Fruit fly (Drosophila melanogaster) whole organism, embryonic: Measurements from ENCODE around the gene CG3505.
A peak's percentile ranks its signal among the peaks of the same experiment; 100 is the strongest.

Experiments
- Ada2b ChIP-seq: fragments of 200-800 bp; sonication (Bioruptor generic); IDR thresholded peaks from 2 replicates; pipeline ENCODE4 v1.3.6; 2022; ENCODE audit warnings: missing biosample characterization, missing genetic modification characterization
- Asciz ChIP-seq: fragments of 200-800 bp; sonication (Bioruptor generic); optimal IDR thresholded peaks from 2 replicates; lab custom pipeline; 2017; ENCODE audit warnings: missing biosample characterization, mild to moderate bottlenecking, missing genetic modification characterization, missing genetic modification reagents
- Atf6 ChIP-seq: fragments of 200-800 bp; sonication (Bioruptor generic); IDR thresholded peaks from 2 replicates; pipeline ENCODE4 v1.3.6; 2022; ENCODE audit warnings: missing biosample characterization, missing genetic modification characterization
- Bgb ChIP-seq: fragments of 200-800 bp; sonication (Bioruptor generic); IDR thresholded peaks from 2 replicates; pipeline ENCODE4 v1.3.6; 2022; ENCODE audit warnings: missing biosample characterization, missing genetic modification characterization; ENCODE audit not compliant: partially characterized antibody
- CG10565 ChIP-seq: fragments of 200-800 bp; sonication (Bioruptor generic); optimal IDR thresholded peaks from 3 replicates; lab custom pipeline; 2016; ENCODE audit warnings: missing biosample characterization, mild to moderate bottlenecking, missing genetic modification characterization
- CG11093 ChIP-seq: fragments of 200-800 bp; sonication (Bioruptor generic); IDR thresholded peaks from 3 replicates; pipeline ENCODE4 v1.3.6; 2022; ENCODE audit warnings: missing biosample characterization, missing genetic modification characterization
- CG12769 ChIP-seq: fragments of 200-800 bp; sonication (Bioruptor generic); optimal IDR thresholded peaks from 2 replicates; lab custom pipeline; 2019; ENCODE audit warnings: missing biosample characterization, mild to moderate bottlenecking, missing genetic modification characterization, moderate library complexity
- CG12942 ChIP-seq: fragments of 200-800 bp; sonication (Bioruptor generic); optimal IDR thresholded peaks from 3 replicates; lab custom pipeline; 2016; ENCODE audit warnings: missing biosample characterization, missing genetic modification characterization
- CG13775 ChIP-seq: fragments of 200-800 bp; sonication (Bioruptor generic); optimal IDR thresholded peaks from 3 replicates; lab custom pipeline; 2017; ENCODE audit warnings: missing biosample characterization, mild to moderate bottlenecking, missing genetic modification characterization
- CG13894 ChIP-seq: fragments of 200-800 bp; sonication (Bioruptor generic); optimal IDR thresholded peaks from 3 replicates; lab custom pipeline; 2018; ENCODE audit warnings: missing biosample characterization, mild to moderate bottlenecking, missing genetic modification characterization, moderate library complexity
- CG15479 ChIP-seq: fragments of 200-800 bp; sonication (Bioruptor generic); optimal IDR thresholded peaks from 3 replicates; lab custom pipeline; 2019; ENCODE audit warnings: missing biosample characterization, mild to moderate bottlenecking, missing genetic modification characterization, moderate library complexity
- CG32532 ChIP-seq: fragments of 200-800 bp; sonication (Bioruptor generic); IDR thresholded peaks from 2 replicates; pipeline ENCODE4 v1.3.6; 2022; ENCODE audit warnings: missing biosample characterization, missing genetic modification characterization
- CG3281 ChIP-seq: fragments of 200-800 bp; sonication (Bioruptor generic); optimal IDR thresholded peaks from 3 replicates; lab custom pipeline; 2017; ENCODE audit warnings: missing biosample characterization, mild to moderate bottlenecking, missing genetic modification characterization
- CG3407 ChIP-seq: fragments of 200-800 bp; sonication (Bioruptor generic); optimal IDR thresholded peaks from 2 replicates; lab custom pipeline; 2018; ENCODE audit warnings: missing biosample characterization, mild to moderate bottlenecking, missing genetic modification characterization
- CG4282 ChIP-seq: fragments of 200-800 bp; sonication (Bioruptor generic); optimal IDR thresholded peaks from 2 replicates; lab custom pipeline; 2016; ENCODE audit warnings: missing biosample characterization, missing genetic modification characterization
- CG7357 ChIP-seq: fragments of 200-800 bp; sonication (Bioruptor generic); IDR thresholded peaks from 3 replicates; pipeline ENCODE4 v1.3.6; 2022; ENCODE audit warnings: missing biosample characterization, missing genetic modification characterization
- CG8290 ChIP-seq, 3 experiments: fragments of 200-800 bp; sonication (Bioruptor generic); optimal IDR thresholded peaks; 2 replicates each; lab custom pipeline; 2016 to 2019; ENCODE audit warnings: missing biosample characterization in 3 of 3, missing genetic modification characterization in 3 of 3, mild to moderate bottlenecking in 2 of 3, moderate library complexity in 1 of 3
- CG8944 ChIP-seq: fragments of 200-800 bp; sonication (Bioruptor generic); optimal IDR thresholded peaks from 3 replicates; lab custom pipeline; 2016; ENCODE audit warnings: missing biosample characterization, missing genetic modification characterization
- CG9932 ChIP-seq: fragments of 200-800 bp; sonication (Bioruptor generic); IDR thresholded peaks from 2 replicates; pipeline ENCODE4 v1.3.6; 2022; ENCODE audit warnings: missing biosample characterization, missing genetic modification characterization
- D ChIP-seq, 2 experiments: fragments of 200-800 bp in 1 of 2; fragments of >200 bp in 1 of 2; sonication (Bioruptor generic) in 1 of 2; optimal IDR thresholded peaks; 2 replicates in 1 of 2; 3 replicates in 1 of 2; lab custom pipeline; 2017; ENCODE audit warnings: mild to moderate bottlenecking in 1 of 2, missing biosample characterization in 1 of 2, missing genetic modification characterization in 1 of 2, missing genetic modification reagents in 1 of 2
- Deaf1 ChIP-seq: fragments of 200-800 bp; optimal IDR thresholded peaks from 3 replicates; lab custom pipeline; 2019; ENCODE audit warnings: missing biosample characterization, mild to moderate bottlenecking, missing genetic modification characterization, moderate library complexity
- Doc2 ChIP-seq: fragments of 200-800 bp; sonication (Bioruptor generic); IDR thresholded peaks from 2 replicates; pipeline ENCODE4 v1.3.6; 2022; ENCODE audit warnings: missing biosample characterization, missing genetic modification characterization
- Doc3 ChIP-seq: fragments of 200-800 bp; sonication (Bioruptor generic); IDR thresholded peaks from 3 replicates; pipeline ENCODE4 v1.3.6; 2022; ENCODE audit warnings: missing biosample characterization, missing genetic modification characterization; ENCODE audit not compliant: partially characterized antibody
- E2f1 ChIP-seq: fragments of 200-800 bp; sonication (Bioruptor generic); IDR thresholded peaks from 2 replicates; pipeline ENCODE4 v1.3.6; 2022; ENCODE audit warnings: missing biosample characterization, missing genetic modification characterization
- Fer2 ChIP-seq: fragments of 200-800 bp; sonication (Bioruptor generic); optimal IDR thresholded peaks from 2 replicates; lab custom pipeline; 2018; ENCODE audit warnings: missing biosample characterization, mild to moderate bottlenecking, missing genetic modification characterization, moderate library complexity
- Gsc ChIP-seq: fragments of 200-800 bp; sonication (Bioruptor generic); IDR thresholded peaks from 2 replicates; pipeline ENCODE4 v1.3.6; 2022; ENCODE audit warnings: missing biosample characterization, missing genetic modification characterization
- HLH4C ChIP-seq: fragments of 200-800 bp; sonication (Bioruptor generic); IDR thresholded peaks from 3 replicates; pipeline ENCODE4 v1.3.6; 2022; ENCODE audit warnings: missing biosample characterization, missing genetic modification characterization; ENCODE audit not compliant: partially characterized antibody
- Hr3 ChIP-seq: fragments of 200-800 bp; sonication (Bioruptor generic); optimal IDR thresholded peaks from 3 replicates; lab custom pipeline; 2016; ENCODE audit warnings: missing biosample characterization, missing genetic modification characterization
- Max ChIP-seq: fragments of 200-800 bp; sonication (Bioruptor generic); optimal IDR thresholded peaks from 2 replicates; lab custom pipeline; 2016; ENCODE audit warnings: missing biosample characterization, mild to moderate bottlenecking, missing genetic modification characterization
- Med ChIP-seq: fragments of 200-800 bp; sonication (Bioruptor generic); peaks from one replicate; lab custom pipeline; 2016; ENCODE audit warnings: missing biosample characterization, missing genetic modification characterization, mild to moderate bottlenecking, inconsistent platforms, moderate library complexity
- Ptx1 ChIP-seq: fragments of 200-800 bp; sonication (Bioruptor generic); IDR thresholded peaks from 2 replicates; pipeline ENCODE4 v1.3.6; 2022; ENCODE audit warnings: missing biosample characterization, missing genetic modification characterization
- Scr ChIP-seq: fragments of 200-800 bp; sonication (Bioruptor generic); IDR thresholded peaks from 2 replicates; pipeline ENCODE4 v1.3.6; 2022; ENCODE audit warnings: missing biosample characterization, missing genetic modification characterization; ENCODE audit not compliant: partially characterized antibody
- amos ChIP-seq: fragments of 200-800 bp; sonication (Bioruptor generic); IDR thresholded peaks from 2 replicates; pipeline ENCODE4 v1.3.6; 2022; ENCODE audit warnings: missing biosample characterization, missing genetic modification characterization; ENCODE audit not compliant: partially characterized antibody
- bbx ChIP-seq: fragments of 200-800 bp; sonication (Bioruptor generic); IDR thresholded peaks from 2 replicates; pipeline ENCODE4 v1.3.6; 2022; ENCODE audit warnings: missing biosample characterization, missing genetic modification characterization; ENCODE audit not compliant: partially characterized antibody
- bigmax ChIP-seq: fragments of 200-800 bp; sonication (Bioruptor generic); optimal IDR thresholded peaks from 2 replicates; lab custom pipeline; 2018; ENCODE audit warnings: missing biosample characterization, mild to moderate bottlenecking, missing genetic modification characterization
- cad ChIP-seq: fragments of >200 bp; optimal IDR thresholded peaks from 2 replicates; lab custom pipeline; 2017; ENCODE audit warnings: missing biosample characterization, missing genetic modification characterization
- chinmo ChIP-seq: fragments of 200-800 bp; sonication (Bioruptor generic); IDR thresholded peaks from 4 replicates; pipeline ENCODE4 v1.3.6; 2022; ENCODE audit warnings: missing biosample characterization, missing genetic modification characterization; ENCODE audit not compliant: partially characterized antibody
- chm ChIP-seq: fragments of 200-800 bp; sonication (Bioruptor generic); IDR thresholded peaks from 2 replicates; pipeline ENCODE4 v1.3.6; 2022; ENCODE audit warnings: missing biosample characterization, missing genetic modification characterization
- kni ChIP-seq: fragments of 200-800 bp; sonication (Bioruptor generic); optimal IDR thresholded peaks from 3 replicates; lab custom pipeline; 2017; ENCODE audit warnings: mild to moderate bottlenecking, missing biosample characterization, missing genetic modification reagents, missing genetic modification characterization
- luna ChIP-seq: fragments of 200-800 bp; sonication (Bioruptor generic); optimal IDR thresholded peaks from 2 replicates; lab custom pipeline; 2016; ENCODE audit warnings: missing biosample characterization, missing genetic modification characterization
- pho ChIP-seq: fragments of 200-800 bp; sonication (Bioruptor generic); optimal IDR thresholded peaks from 2 replicates; lab custom pipeline; 2016; ENCODE audit warnings: missing biosample characterization, missing genetic modification characterization
- pros ChIP-seq: fragments of 200-800 bp; sonication (Bioruptor generic); optimal IDR thresholded peaks from 3 replicates; lab custom pipeline; 2019; ENCODE audit warnings: missing biosample characterization, mild to moderate bottlenecking, missing genetic modification characterization, moderate library complexity
- row ChIP-seq: fragments of 200-800 bp; sonication (Bioruptor generic); IDR thresholded peaks from 3 replicates; pipeline ENCODE4 v1.3.6; 2022; ENCODE audit warnings: missing biosample characterization, missing genetic modification characterization
- run ChIP-seq: fragments of 200-800 bp; sonication (Bioruptor generic); optimal IDR thresholded peaks from 3 replicates; lab custom pipeline; 2018; ENCODE audit warnings: missing biosample characterization, mild to moderate bottlenecking, missing genetic modification characterization
- sens ChIP-seq: fragments of 200-800 bp; sonication (Bioruptor generic); peaks from one replicate; lab custom pipeline; 2016; ENCODE audit warnings: missing biosample characterization, missing genetic modification characterization
- tll ChIP-seq, 2 experiments: fragments of 200-800 bp in 1 of 2; fragments of >200 bp in 1 of 2; sonication (Bioruptor generic) in 1 of 2; optimal IDR thresholded peaks; 2 replicates each; lab custom pipeline; 2017 to 2019; ENCODE audit warnings: missing biosample characterization in 2 of 2, missing genetic modification characterization in 2 of 2, mild to moderate bottlenecking in 1 of 2, moderate library complexity in 1 of 2
- vvl ChIP-seq: fragments of 200-800 bp; sonication (Bioruptor generic); IDR thresholded peaks from 2 replicates; pipeline ENCODE4 v1.3.6; 2022; ENCODE audit warnings: missing biosample characterization, missing genetic modification characterization
- zen ChIP-seq: fragments of 200-800 bp; sonication (Bioruptor generic); optimal IDR thresholded peaks from 3 replicates; lab custom pipeline; 2018; ENCODE audit warnings: missing biosample characterization, mild to moderate bottlenecking, missing genetic modification characterization, moderate library complexity

Gene CG3505

DNA sequence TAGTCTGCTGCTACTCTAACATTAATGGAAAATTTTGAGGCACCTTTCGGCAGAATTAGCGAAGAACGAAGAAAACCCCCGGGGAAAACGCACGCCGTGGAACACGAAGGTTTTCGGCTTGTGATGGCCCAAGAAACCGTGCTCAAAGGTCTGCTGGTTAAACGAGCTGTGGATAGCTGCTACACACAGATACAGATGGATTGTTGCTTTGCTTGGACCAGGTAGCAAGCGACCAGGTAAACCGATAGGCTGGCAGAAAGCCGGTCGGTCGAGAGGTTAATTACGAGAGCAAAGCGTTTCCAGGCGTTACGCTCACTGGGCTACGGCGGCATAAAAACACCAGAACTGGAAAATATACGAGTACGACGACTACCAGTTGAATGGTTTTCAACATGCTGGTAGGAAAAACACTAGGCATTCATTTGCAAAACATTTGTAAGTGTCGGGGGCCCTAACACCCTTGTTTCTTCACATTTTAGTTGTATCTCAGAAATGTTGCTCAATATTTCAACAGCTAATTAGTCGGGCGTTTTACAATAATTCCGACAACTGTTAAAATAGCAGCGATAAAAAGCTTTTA lies 4.9 kb upstream of the CG3505 start:
- TF ChIP-seq Ptx1 (GFP tag; lab: Robert Waterston, UW): no peak
- no peak for TF ChIP-seq CG3407
- no peak for TF ChIP-seq CG13775 (GFP tag; lab: Kevin White, UChicago)
- peak; percentile 0 for TF ChIP-seq bigmax (GFP tag; lab: Kevin White, UChicago)
- no peak for TF ChIP-seq luna
- peak; percentile 75 for TF ChIP-seq kni (GFP tag; lab: Kevin White, UChicago)
- TF ChIP-seq E2f1 (GFP tag; lab: Robert Waterston, UW): no peak
- 0 out of 2 replicates have a peak, but pooled peaks have one; percentile 29 for TF ChIP-seq CG9932 (GFP tag; lab: Robert Waterston, UW)
- TF ChIP-seq Max (GFP tag; lab: Kevin White, UChicago): no peak
- TF ChIP-seq Scr (GFP tag; lab: Robert Waterston, UW): no peak
- peak; percentile 9 for TF ChIP-seq CG12769 (tag; lab: Kevin White, UChicago)
- TF ChIP-seq CG7357 (GFP tag; lab: Robert Waterston, UW): no peak
- 0 out of 2 replicates have a peak, but pooled peaks have one; percentile 24 for TF ChIP-seq bbx
- no peak for TF ChIP-seq row
- TF ChIP-seq chm: 0 out of 2 replicates have a peak, but pooled peaks have one; percentile 42
- TF ChIP-seq run (tag; lab: Kevin White, UChicago): no peak
- peak in 1 of 2 experiments; percentile 73 for TF ChIP-seq tll (GFP tag; optimal IDR thresholded peaks at IDR 0.05; lab: Kevin White, UChicago)
- 0 out of 4 replicates have a peak, but pooled peaks have one; percentile 15 for TF ChIP-seq chinmo
- TF ChIP-seq CG12942 (GFP tag; lab: Kevin White, UChicago): no peak
- no peak for TF ChIP-seq Asciz (GFP tag; lab: Kevin White, UChicago)
- TF ChIP-seq CG13894 (tag; lab: Kevin White, UChicago): peak; percentile 6
- peak; percentile 63 for TF ChIP-seq pros
- TF ChIP-seq CG10565: no peak
- no peak for TF ChIP-seq CG3281 (GFP tag; lab: Kevin White, UChicago)
- TF ChIP-seq CG32532 (GFP tag; lab: Robert Waterston, UW): 0 out of 2 replicates have a peak, but pooled peaks have one; percentile 14
- no peak for TF ChIP-seq Fer2 (tag; lab: Kevin White, UChicago)
- no peak for TF ChIP-seq Doc2 (GFP tag; lab: Robert Waterston, UW)
- no peak for TF ChIP-seq Hr3
- TF ChIP-seq sens (GFP tag; lab: Kevin White, UChicago): peak; percentile 37
- no peak for TF ChIP-seq pho (GFP tag; lab: Kevin White, UChicago)
- TF ChIP-seq amos (GFP tag; lab: Robert Waterston, UW): no peak
- TF ChIP-seq Bgb: peak; percentile 52
- TF ChIP-seq CG4282 (GFP tag; lab: Kevin White, UChicago): no peak
- no peak for TF ChIP-seq HLH4C
- TF ChIP-seq Atf6 (GFP tag; lab: Robert Waterston, UW): peak; percentile 50; the same call in 1 of the 2 replicates
- TF ChIP-seq CG8944: no peak
- TF ChIP-seq Doc3 (GFP tag; lab: Robert Waterston, UW): no peak
- no peak for TF ChIP-seq CG11093 (GFP tag; lab: Robert Waterston, UW)
- no peak for TF ChIP-seq CG8290 (GFP tag; optimal IDR thresholded peaks at IDR 0.05; lab: Kevin White, UChicago)
- peak in 1 of 2 experiments; percentile 7 for TF ChIP-seq CG8290 (tag; optimal IDR thresholded peaks at IDR 0.05; lab: Kevin White, UChicago)
- peak; percentile 22 for TF ChIP-seq cad (GFP tag; lab: Kevin White, UChicago)
- TF ChIP-seq CG15479 (GFP tag; lab: Kevin White, UChicago): peak; percentile 39
- TF ChIP-seq Ada2b (GFP tag; lab: Robert Waterston, UW): no peak
- TF ChIP-seq vvl (GFP tag; lab: Robert Waterston, UW): no peak
- TF ChIP-seq Gsc: no peak
- TF ChIP-seq Med (GFP tag; lab: Kevin White, UChicago): peak; percentile 63
- peak; percentile 85 for TF ChIP-seq D (optimal IDR thresholded peaks at IDR 0.05; lab: Kevin White, UChicago)
- no peak for TF ChIP-seq D (GFP tag; optimal IDR thresholded peaks at IDR 0.05; lab: Kevin White, UChicago)
- TF ChIP-seq zen (tag; lab: Kevin White, UChicago): peak; percentile 54
- TF ChIP-seq Deaf1: peak; percentile 13
